Worm (Caenorhabditis elegans): ENCODE results near the gene srd-2.
A peak's percentile ranks its signal among the peaks of the same experiment; 100 is the strongest.

srd-2 gene

DNA sequence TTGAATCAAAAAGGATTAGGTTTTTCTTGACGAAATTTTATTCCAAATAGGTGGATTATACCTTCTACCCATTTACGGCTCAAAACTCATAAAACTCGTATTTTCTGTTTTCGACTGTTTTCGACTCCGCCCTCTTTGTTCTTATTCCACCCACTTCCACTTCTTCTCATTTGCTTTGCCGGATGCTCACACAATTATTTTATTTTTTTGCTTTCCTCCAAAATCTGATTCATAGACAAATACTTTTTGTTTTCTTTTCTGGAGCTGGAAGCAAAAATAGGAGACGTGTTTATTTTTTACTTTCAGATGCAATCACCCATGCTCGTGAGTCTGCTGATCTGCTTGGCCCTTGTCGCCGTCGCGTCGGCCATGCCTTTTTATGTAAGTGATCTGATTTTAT lies 32.6 kb downstream of the srd-2 start, which contains the start of gene nlp-63:
nlp-63 (plus strand) TSS at position 301 of the 400 bp plus-strand sequence.
- TF ChIP-seq nhr-77 (tag; optimal IDR thresholded peaks at IDR 0.05) (no peak), eor-1 (tag; optimal IDR thresholded peaks at IDR 0.05) (no peak), nhr-237 (tag; optimal IDR thresholded peaks at IDR 0.05) (no peak), nhr-76 (tag; optimal IDR thresholded peaks at IDR 0.05) (no peak), R02D3.7 (tag; optimal IDR thresholded peaks at IDR 0.05) (no peak), egl-5 (tag; optimal IDR thresholded peaks at IDR 0.05) (no peak), fkh-2 (tag; optimal IDR thresholded peaks at IDR 0.05) (no peak), zag-1 (tag; optimal IDR thresholded peaks at IDR 0.05) (no peak), sea-2 (GFP tag; optimal IDR thresholded peaks at IDR 0.05) (no peak), ama-1 (optimal IDR thresholded peaks at IDR 0.05) (no peak), ztf-4 (tag; optimal IDR thresholded peaks at IDR 0.05) (no peak), mdl-1 (tag; optimal IDR thresholded peaks at IDR 0.05) (no peak), ceh-82 (tag; optimal IDR thresholded peaks at IDR 0.05) (no peak), nhr-28 (tag; optimal IDR thresholded peaks at IDR 0.05) (no peak), lin-15B (tag; optimal IDR thresholded peaks at IDR 0.05) (no peak), ztf-11 (tag; optimal IDR thresholded peaks at IDR 0.05) (no peak), egl-27 (tag; optimal IDR thresholded peaks at IDR 0.05) (no peak), ceh-9 (tag; optimal IDR thresholded peaks at IDR 0.05) (no peak), ceh-16 (tag; optimal IDR thresholded peaks at IDR 0.05) (no peak), nhr-43 (tag; optimal IDR thresholded peaks at IDR 0.05; ENCODE audit: poor library complexity, severe bottlenecking) (no peak)

ce11 chrII:10147502-10147901 lies 40.2 kb downstream of the srd-2 start:
- TF ChIP-seq hmg-11 (tag; optimal IDR thresholded peaks at IDR 0.05): no peak
- TF ChIP-seq ama-1 (optimal IDR thresholded peaks at IDR 0.05): no peak
- no peak for TF ChIP-seq lin-15B (tag; optimal IDR thresholded peaks at IDR 0.05)
- TF ChIP-seq elt-1 (tag; optimal IDR thresholded peaks at IDR 0.05): no peak

DNA sequence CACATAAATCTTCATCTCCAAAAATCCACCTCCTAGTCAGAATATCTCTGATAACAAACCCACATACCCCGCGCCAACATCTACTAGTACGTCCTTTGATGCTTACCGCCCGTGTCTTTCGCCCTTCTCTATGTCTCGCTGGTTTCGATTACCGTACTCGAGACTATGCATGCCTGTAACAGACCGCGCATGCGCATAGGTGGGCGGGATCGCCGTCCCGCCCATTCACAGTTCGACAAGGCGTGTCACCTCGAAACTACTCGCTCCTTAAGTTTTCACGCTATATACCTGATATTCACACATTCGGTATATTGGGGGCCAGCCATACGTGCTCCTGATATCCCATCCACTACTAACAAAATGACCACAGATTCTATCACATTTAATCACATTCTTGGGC lies 41.2 kb downstream of the srd-2 start, which contains the start of gene pax-3:
pax-3 (plus strand) TSS at position 83 of the 400 bp plus-strand sequence.
- TF ChIP-seq ama-1 (optimal IDR thresholded peaks at IDR 0.05): no peak
- no peak for TF ChIP-seq nfya-1 (tag; optimal IDR thresholded peaks at IDR 0.05; ENCODE audit: insufficient read depth)
- TF ChIP-seq ceh-28 (tag; optimal IDR thresholded peaks at IDR 0.05): no peak
- no peak for TF ChIP-seq skn-1 (tag; optimal IDR thresholded peaks at IDR 0.05)
- no peak for TF ChIP-seq pqm-1 (tag; optimal IDR thresholded peaks at IDR 0.05)
- no peak for TF ChIP-seq nhr-237 (tag; optimal IDR thresholded peaks at IDR 0.05)
- TF ChIP-seq lin-15B (tag; optimal IDR thresholded peaks at IDR 0.05): no peak
- no peak for TF ChIP-seq egl-27 (tag; optimal IDR thresholded peaks at IDR 0.05)
- TF ChIP-seq sea-2 (GFP tag; optimal IDR thresholded peaks at IDR 0.05): no peak
- TF ChIP-seq fos-1 (tag; optimal IDR thresholded peaks at IDR 0.05): no peak
- no peak for TF ChIP-seq mdl-1 (tag; optimal IDR thresholded peaks at IDR 0.05)
- no peak for TF ChIP-seq nhr-25 (tag; optimal IDR thresholded peaks at IDR 0.05)

DNA sequence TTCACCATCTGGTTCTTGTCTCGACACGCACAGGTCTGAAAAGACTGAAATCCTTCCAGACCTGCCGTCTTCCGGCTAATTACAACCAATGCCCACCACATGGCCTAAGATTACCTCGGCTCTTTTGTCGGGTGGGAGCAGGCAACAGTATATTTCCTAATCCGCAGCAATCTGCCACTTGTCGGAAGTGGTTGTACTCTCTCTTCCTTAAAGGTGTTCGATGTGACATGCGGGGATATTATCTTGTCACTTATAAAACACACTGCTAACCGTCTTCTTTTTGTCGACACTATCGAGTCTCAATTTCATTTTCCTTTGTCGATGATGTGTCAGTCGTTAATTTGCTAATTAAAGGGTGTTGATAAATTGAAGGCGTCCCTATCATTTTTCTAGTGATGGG lies 43.6 kb downstream of the srd-2 start, which contains the start of gene F27E5.3:
F27E5.3 (minus strand) TSS at position 101 of the 400 bp plus-strand sequence.
- TF ChIP-seq elt-2 (tag; optimal IDR thresholded peaks at IDR 0.05): no peak
- TF ChIP-seq nhr-25 (tag; optimal IDR thresholded peaks at IDR 0.05): no peak
- no peak for TF ChIP-seq lsy-12 (tag; optimal IDR thresholded peaks at IDR 0.05)
- TF ChIP-seq nhr-28 (tag; optimal IDR thresholded peaks at IDR 0.05): no peak
- TF ChIP-seq snpc-4 (tag; optimal IDR thresholded peaks at IDR 0.05): no peak
- TF ChIP-seq sea-2 (GFP tag; optimal IDR thresholded peaks at IDR 0.05): no peak
- TF ChIP-seq ztf-4 (tag; optimal IDR thresholded peaks at IDR 0.05): no peak
- TF ChIP-seq nhr-11 (tag; optimal IDR thresholded peaks at IDR 0.05): no peak
- no peak for TF ChIP-seq ama-1 (optimal IDR thresholded peaks at IDR 0.05)
- no peak for TF ChIP-seq hmg-11 (tag; optimal IDR thresholded peaks at IDR 0.05)

- peak; percentile 81 for TF ChIP-seq elt-2 (tag; optimal IDR thresholded peaks at IDR 0.05)
- TF ChIP-seq zag-1 (tag; optimal IDR thresholded peaks at IDR 0.05): no peak
- peak; percentile 61 for TF ChIP-seq jun-1 (tag; optimal IDR thresholded peaks at IDR 0.05)
- peak; percentile 24 for TF ChIP-seq pha-4 (tag; optimal IDR thresholded peaks at IDR 0.05)
- TF ChIP-seq pqm-1 (tag; optimal IDR thresholded peaks at IDR 0.05): peak; percentile 72
- no peak for TF ChIP-seq egl-27 (tag; optimal IDR thresholded peaks at IDR 0.05)
These were observed 48.5 kb downstream of the srd-2 start, which contains the start of gene asah-2 for ce11 chrII:10139177-10139640. Gene asah-2 (plus strand): TSS chrII:10139590.

All from whole organism, L3 larva.